Worm (Caenorhabditis elegans) whole organism, midembryonic: Measurements from ENCODE around the gene hlh-30.

Experiments used
- T22C8.4 ChIP-seq: fragments of 200-800 bp; sonication (Bioruptor generic); IDR thresholded peaks from 2 replicates; pipeline ENCODE4 v1.3.6; 2022; ENCODE audit warnings: missing genetic modification characterization, missing compliant biosample characterization
- cog-1 ChIP-seq: sonication (generic microtip); optimal IDR thresholded peaks from 2 replicates; lab custom pipeline; 2016; ENCODE audit warnings: missing genetic modification characterization, missing compliant biosample characterization
- flt-1 ChIP-seq: fragments of 200-800 bp; sonication (Bioruptor generic); IDR thresholded peaks from 2 replicates; pipeline ENCODE4 v1.3.6; 2022; ENCODE audit warnings: missing genetic modification characterization, missing compliant biosample characterization
- klf-2 ChIP-seq: fragments of 200-800 bp; sonication (Bioruptor generic); conservative IDR thresholded peaks from 2 replicates; pipeline ENCODE4 v1.3.6; 2022; ENCODE audit warnings: missing genetic modification reagents, missing genetic modification characterization, missing compliant biosample characterization
- med-1 ChIP-seq: sonication (generic microtip); optimal IDR thresholded peaks from 2 replicates; lab custom pipeline; 2017; ENCODE audit warnings: missing genetic modification characterization, mild to moderate bottlenecking, missing compliant biosample characterization, antibody characterized with exemption, missing genetic modification reagents; ENCODE audit not compliant: insufficient read depth
- ztf-23 ChIP-seq: fragments of 200-800 bp; sonication (Bioruptor generic); IDR thresholded peaks from 2 replicates; pipeline ENCODE4 v1.3.6; 2022; ENCODE audit warnings: missing genetic modification reagents, missing genetic modification characterization, missing compliant biosample characterization
- ztf-29 ChIP-seq: fragments of 200-800 bp; sonication (Bioruptor generic); IDR thresholded peaks from 2 replicates; pipeline ENCODE4 v1.3.6; 2022; ENCODE audit warnings: missing genetic modification reagents, missing genetic modification characterization, missing compliant biosample characterization

DNA sequence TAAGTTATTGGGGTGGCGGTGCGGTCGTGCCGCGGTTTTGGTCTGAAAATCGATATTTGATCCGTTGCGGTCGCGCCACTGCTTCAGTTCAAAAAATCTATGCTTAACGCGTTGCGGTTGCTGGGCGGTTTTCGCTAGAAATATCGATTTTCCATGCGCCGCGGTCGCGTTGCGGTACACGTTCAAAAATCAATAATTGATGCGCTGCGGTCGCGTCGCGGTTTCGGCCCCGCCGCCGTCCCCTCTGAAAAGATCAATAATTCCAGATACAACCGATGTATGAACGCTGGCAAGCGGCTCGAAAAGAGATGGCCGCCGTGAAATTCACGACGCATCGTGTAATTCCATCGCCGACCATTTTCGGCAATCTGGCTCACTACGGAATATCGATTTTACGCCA lies 6.3 kb upstream of the hlh-30 start:
- TF ChIP-seq ztf-23 (GFP tag; lab: Robert Waterston, UW) (no peak), klf-2 (GFP tag; lab: Robert Waterston, UW) (no peak), flt-1 (GFP tag; lab: Robert Waterston, UW) (no peak), T22C8.4 (GFP tag; lab: Robert Waterston, UW) (no peak), ztf-29 (GFP tag; lab: Robert Waterston, UW) (no peak), cog-1 (tag; lab: Kevin White, UChicago) (no peak), med-1 (GFP tag; lab: Kevin White, UChicago) (no peak)
